Worm (Caenorhabditis elegans): ENCODE measurements around the gene sec-24.2.

- TF ChIP-seq ets-7 (tag; optimal IDR thresholded peaks at IDR 0.05), result no peak
- no peak for TF ChIP-seq pes-1 (GFP tag; IDR thresholded peaks at IDR 0.05)
- no peak for TF ChIP-seq hmbx-1 (tag; optimal IDR thresholded peaks at IDR 0.05)
- no peak for TF ChIP-seq ceh-13 (GFP tag; optimal IDR thresholded peaks at IDR 0.05)
- TF ChIP-seq ama-1 (optimal IDR thresholded peaks at IDR 0.05), result no peak
- TF ChIP-seq scrt-1 (GFP tag; IDR thresholded peaks at IDR 0.05), result no peak
- TF ChIP-seq B0310.2 (tag; optimal IDR thresholded peaks at IDR 0.05), result no peak
- no peak for TF ChIP-seq sea-1 (GFP tag; conservative IDR thresholded peaks at IDR 0.05)
- no peak for TF ChIP-seq flt-1 (GFP tag; IDR thresholded peaks at IDR 0.05)
- TF ChIP-seq ceh-36 (tag; optimal IDR thresholded peaks at IDR 0.05), result no peak
- no peak for TF ChIP-seq hnd-1 (tag; optimal IDR thresholded peaks at IDR 0.05)
- no peak for TF ChIP-seq aly-1 (tag; optimal IDR thresholded peaks at IDR 0.05)
These were observed 613 bp downstream of the sec-24.2 start for ce11 chrIV:12359979-12360378.

Measured in whole organism, early embryonic.